Fruit fly (Drosophila melanogaster): ENCODE results near the gene Pex16.

dm6 chr3L:20792693-20793092, 14.6 kb upstream of the Pex16 start, which contains the start of gene Six4:
- no peak for TF ChIP-seq pan (optimal IDR thresholded peaks at IDR 0.05)
- TF ChIP-seq usp (GFP tag; optimal IDR thresholded peaks at IDR 0.05): no peak
- TF ChIP-seq EcR (GFP tag; optimal IDR thresholded peaks at IDR 0.05): no peak
- TF ChIP-seq CG8478 (optimal IDR thresholded peaks at IDR 0.05): no peak
- no peak for TF ChIP-seq psq (optimal IDR thresholded peaks at IDR 0.05)
- no peak for TF ChIP-seq Dll (optimal IDR thresholded peaks at IDR 0.05)
